Worm (Caenorhabditis elegans) whole organism, midembryonic: ENCODE results near the gene npr-31.

Source experiments
- flt-1 ChIP-seq: fragments of 200-800 bp; sonication (Bioruptor generic); IDR thresholded peaks from 2 replicates; pipeline ENCODE4 v1.3.6; 2022; ENCODE audit warnings: missing genetic modification characterization, missing compliant biosample characterization
- med-1 ChIP-seq: sonication (generic microtip); optimal IDR thresholded peaks from 2 replicates; lab custom pipeline; 2017; ENCODE audit warnings: missing genetic modification characterization, mild to moderate bottlenecking, missing compliant biosample characterization, antibody characterized with exemption, missing genetic modification reagents; ENCODE audit not compliant: insufficient read depth
- ref-1 ChIP-seq: fragments of 200-800 bp; sonication (Bioruptor generic); conservative IDR thresholded peaks from 2 replicates; pipeline ENCODE4 v1.3.6; 2022; ENCODE audit warnings: missing genetic modification reagents, missing genetic modification characterization, missing compliant biosample characterization
- tab-1 ChIP-seq: fragments of 200-800 bp; sonication (Bioruptor generic); IDR thresholded peaks from 2 replicates; pipeline ENCODE4 v1.3.6; 2022; ENCODE audit warnings: missing genetic modification characterization, missing compliant biosample characterization

ce11 chrII:7148099-7148498 lies 3.7 kb downstream of the npr-31 start, which contains the start of gene T07F8.1:
- TF ChIP-seq flt-1 (GFP tag; lab: Robert Waterston, UW): no peak
- TF ChIP-seq med-1 (GFP tag; lab: Kevin White, UChicago): no peak
- no peak for TF ChIP-seq ref-1
- no peak for TF ChIP-seq tab-1
